Fruit fly (Drosophila melanogaster) whole organism, pupa: ENCODE results near the gene Cp18.

Source experiments
- CG10348 ChIP-seq: fragments of 200-800 bp; sonication (Bioruptor generic); IDR thresholded peaks from 2 replicates; pipeline ENCODE4 v1.3.6; 2022; ENCODE audit warnings: missing biosample characterization, missing genetic modification characterization
- CG12605 ChIP-seq: fragments of 200-800 bp; sonication (Bioruptor generic); IDR thresholded peaks from 2 replicates; pipeline ENCODE4 v1.3.6; 2022; ENCODE audit warnings: missing biosample characterization, missing genetic modification characterization
- CG13204 ChIP-seq: fragments of 200-800 bp; sonication (Bioruptor generic); optimal IDR thresholded peaks from 2 replicates; lab custom pipeline; 2018; ENCODE audit warnings: missing biosample characterization, mild to moderate bottlenecking, missing genetic modification characterization, moderate library complexity
- CG14655 ChIP-seq: fragments of 200-800 bp; sonication (Bioruptor generic); optimal IDR thresholded peaks from 3 replicates; lab custom pipeline; 2017; ENCODE audit warnings: mild to moderate bottlenecking, missing biosample characterization, missing genetic modification reagents, missing genetic modification characterization
- CG15710 ChIP-seq: fragments of 200-800 bp; sonication (Bioruptor generic); optimal IDR thresholded peaks from 2 replicates; lab custom pipeline; 2018; ENCODE audit warnings: missing biosample characterization, mild to moderate bottlenecking, missing genetic modification characterization, moderate library complexity
- CG17806 ChIP-seq: fragments of 200-800 bp; sonication (Bioruptor generic); optimal IDR thresholded peaks from 2 replicates; lab custom pipeline; 2018; ENCODE audit warnings: missing biosample characterization, mild to moderate bottlenecking, missing genetic modification characterization, moderate library complexity
- CG32121 ChIP-seq: fragments of 200-800 bp; sonication (Bioruptor generic); IDR thresholded peaks from 2 replicates; pipeline ENCODE4 v1.3.6; 2022; ENCODE audit warnings: missing biosample characterization, missing genetic modification characterization
- CG34367 ChIP-seq: fragments of 200-800 bp; sonication (Bioruptor generic); optimal IDR thresholded peaks from 2 replicates; lab custom pipeline; 2018; ENCODE audit warnings: missing biosample characterization, mild to moderate bottlenecking, missing genetic modification characterization
- CG4496 ChIP-seq: fragments of 200-800 bp; sonication (Bioruptor generic); IDR thresholded peaks from 3 replicates; pipeline ENCODE4 v1.3.6; 2022; ENCODE audit warnings: missing biosample characterization, missing genetic modification characterization
- CG8159 ChIP-seq: fragments of 200-800 bp; sonication (Bioruptor generic); optimal IDR thresholded peaks from 3 replicates; lab custom pipeline; 2018; ENCODE audit warnings: missing biosample characterization, mild to moderate bottlenecking, missing genetic modification characterization, moderate library complexity
- CG8301 ChIP-seq: fragments of 200-800 bp; sonication (Bioruptor generic); optimal IDR thresholded peaks from 2 replicates; lab custom pipeline; 2018; ENCODE audit warnings: missing biosample characterization, mild to moderate bottlenecking, missing genetic modification characterization
- CG9948 ChIP-seq: fragments of 200-800 bp; sonication (Bioruptor generic); optimal IDR thresholded peaks from 2 replicates; lab custom pipeline; 2018; ENCODE audit warnings: missing biosample characterization, mild to moderate bottlenecking, missing genetic modification characterization, moderate library complexity
- D1 ChIP-seq: fragments of 200-800 bp; sonication (Bioruptor generic); optimal IDR thresholded peaks from 2 replicates; lab custom pipeline; 2018; ENCODE audit warnings: missing biosample characterization, mild to moderate bottlenecking, missing genetic modification characterization, moderate library complexity
- EcR ChIP-seq: fragments of 200-800 bp; sonication (Bioruptor generic); optimal IDR thresholded peaks from 3 replicates; lab custom pipeline; 2019; ENCODE audit warnings: missing biosample characterization, missing genetic modification characterization, mild to moderate bottlenecking, moderate library complexity, missing genetic modification reagents
- Ets98B ChIP-seq: fragments of 200-800 bp; sonication (Bioruptor generic); IDR thresholded peaks from 2 replicates; pipeline ENCODE4 v1.3.6; 2022; ENCODE audit warnings: missing biosample characterization, missing genetic modification characterization
- Pif1A ChIP-seq: fragments of 200-800 bp; sonication (Bioruptor generic); optimal IDR thresholded peaks from 3 replicates; lab custom pipeline; 2016; ENCODE audit warnings: missing biosample characterization, missing genetic modification characterization
- Pif1B ChIP-seq: fragments of 200-800 bp; sonication (Bioruptor generic); optimal IDR thresholded peaks from 3 replicates; lab custom pipeline; 2016; ENCODE audit warnings: missing biosample characterization, missing genetic modification characterization
- Snoo ChIP-seq: fragments of 200-800 bp; sonication (Bioruptor generic); optimal IDR thresholded peaks from 3 replicates; lab custom pipeline; 2017; ENCODE audit warnings: missing biosample characterization, mild to moderate bottlenecking, missing genetic modification characterization, inconsistent platforms
- fd96Ca ChIP-seq: fragments of 200-800 bp; sonication (Bioruptor generic); IDR thresholded peaks from 3 replicates; pipeline ENCODE4 v1.3.6; 2022; ENCODE audit warnings: missing biosample characterization, missing genetic modification characterization
- gl ChIP-seq: fragments of 200-800 bp; sonication (Bioruptor generic); optimal IDR thresholded peaks from 2 replicates; lab custom pipeline; 2018; ENCODE audit warnings: missing biosample characterization, mild to moderate bottlenecking, missing genetic modification characterization
- rn ChIP-seq: fragments of 200-800 bp; sonication (Bioruptor generic); IDR thresholded peaks from 2 replicates; pipeline ENCODE4 v1.3.6; 2022; ENCODE audit warnings: missing biosample characterization, missing genetic modification characterization

The Cp18 gene

dm6 chr3L:8726317-8726841, at the start of gene Cp18:
Gene Cp18, plus strand, starts transcription at chr3L:8726791.
- TF ChIP-seq Pif1A (GFP tag; lab: Kevin White, UChicago) (no peak), CG4496 (GFP tag; lab: Robert Waterston, UW) (no peak), EcR (no peak), CG9948 (tag; lab: Kevin White, UChicago) (no peak), Ets98B (GFP tag; lab: Robert Waterston, UW) (no peak), gl (no peak), CG13204 (GFP tag; lab: Kevin White, UChicago) (no peak), Snoo (tag; lab: Kevin White, UChicago) (no peak), Pif1B (GFP tag; lab: Kevin White, UChicago) (no peak)
- TF ChIP-seq, all 21 proteins: peak for 0

DNA sequence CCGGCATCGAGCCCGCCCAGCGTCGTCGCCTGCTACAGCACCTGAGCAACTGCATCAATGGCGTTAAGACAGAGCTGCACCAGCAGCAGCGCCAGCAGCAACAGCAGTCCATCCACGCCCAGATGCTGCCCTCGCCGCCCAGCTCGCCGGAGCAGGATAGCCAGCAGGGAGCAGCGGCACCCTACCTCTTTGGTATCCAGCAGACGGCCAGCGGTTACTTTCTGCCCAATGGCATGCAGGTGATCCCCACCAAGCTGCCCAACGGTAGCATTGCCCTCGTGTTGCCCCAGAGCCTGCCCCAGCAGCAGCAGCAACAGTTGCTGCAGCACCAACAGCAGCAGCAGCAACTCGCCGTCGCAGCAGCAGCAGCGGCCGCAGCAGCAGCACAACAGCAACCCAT, 48.8 kb upstream of the Cp18 start:
- no peak for TF ChIP-seq EcR
- TF ChIP-seq CG32121 (GFP tag; lab: Robert Waterston, UW) = no peak
- TF ChIP-seq CG15710 (tag; lab: Kevin White, UChicago) = no peak
- TF ChIP-seq Pif1B (GFP tag; lab: Kevin White, UChicago) = no peak
- no peak for TF ChIP-seq rn (GFP tag; lab: Robert Waterston, UW)
- no peak for TF ChIP-seq CG12605
- no peak for TF ChIP-seq Ets98B (GFP tag; lab: Robert Waterston, UW)
- TF ChIP-seq CG13204 (GFP tag; lab: Kevin White, UChicago) = no peak
- TF ChIP-seq gl = no peak

dm6 chr3L:8680353-8680752, 46.2 kb upstream of the Cp18 start:
- TF ChIP-seq fd96Ca (GFP tag; lab: Robert Waterston, UW) = no peak
- 0 out of 3 replicates have a peak, but pooled peaks have one; percentile 12 for TF ChIP-seq CG4496 (GFP tag; lab: Robert Waterston, UW)
- no peak for TF ChIP-seq CG8159

DNA sequence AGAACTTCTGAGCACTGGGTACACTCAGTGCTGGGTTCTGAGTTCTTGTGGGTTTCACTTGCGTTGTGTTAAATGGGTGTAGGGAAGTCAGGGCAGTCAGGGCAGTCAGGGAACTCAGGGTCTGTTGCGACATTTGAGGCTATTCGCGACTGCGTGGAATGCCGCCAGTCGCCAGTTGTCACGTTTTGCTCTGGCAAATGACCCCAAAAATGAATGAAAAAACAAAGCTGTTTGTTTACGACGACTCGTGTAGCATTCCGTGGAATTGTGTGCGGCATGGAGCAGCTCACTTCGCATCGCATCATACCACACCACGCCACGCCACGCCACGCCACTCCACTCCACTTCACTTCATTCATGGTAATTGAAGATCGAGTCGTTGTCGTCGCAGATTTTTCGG, 45.3 kb upstream of the Cp18 start:
- peak; percentile 8 for TF ChIP-seq EcR
- TF ChIP-seq CG4496 (GFP tag; lab: Robert Waterston, UW) = no peak

DNA sequence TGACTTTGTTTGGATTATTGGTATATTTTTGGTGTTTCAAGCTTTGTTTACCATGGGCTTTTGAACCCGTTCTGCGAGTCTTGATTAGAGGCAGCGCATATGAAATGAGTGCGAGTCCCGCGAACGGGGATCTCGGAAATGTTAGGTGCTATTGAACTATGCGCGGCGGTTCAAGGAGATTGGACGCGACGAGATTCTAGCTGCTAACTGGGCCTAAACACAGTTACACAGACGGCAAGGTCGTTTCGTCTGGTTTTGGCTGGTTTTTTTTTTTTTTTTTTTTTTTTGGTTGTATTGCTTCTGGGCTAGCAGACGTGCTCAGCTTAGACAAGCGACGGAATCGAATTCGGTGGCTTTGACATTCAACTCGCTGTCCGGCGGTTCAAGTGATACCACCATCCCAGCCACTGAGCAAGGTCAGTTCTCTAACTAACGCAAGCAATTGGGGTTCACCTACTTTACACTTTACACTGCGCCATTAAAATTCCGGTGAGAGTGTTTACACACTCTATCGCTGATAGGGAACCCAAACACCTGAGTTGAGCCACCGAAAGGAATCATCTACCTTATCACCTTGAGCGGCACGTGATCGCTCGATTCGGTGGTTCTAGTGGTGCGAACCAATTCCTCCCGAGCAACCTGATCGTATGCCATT, 44.6 kb upstream of the Cp18 start:
- TF ChIP-seq CG13204 (GFP tag; lab: Kevin White, UChicago) (no peak), CG32121 (GFP tag; lab: Robert Waterston, UW) (no peak), CG12605 (no peak), gl (no peak), CG8301 (tag; lab: Kevin White, UChicago) (no peak), CG4496 (GFP tag; lab: Robert Waterston, UW) (no peak), EcR (no peak), D1 (no peak), CG15710 (tag; lab: Kevin White, UChicago) (no peak), CG9948 (tag; lab: Kevin White, UChicago) (no peak), CG10348 (GFP tag; lab: Robert Waterston, UW) (no peak), Pif1A (GFP tag; lab: Kevin White, UChicago) (no peak)

DNA sequence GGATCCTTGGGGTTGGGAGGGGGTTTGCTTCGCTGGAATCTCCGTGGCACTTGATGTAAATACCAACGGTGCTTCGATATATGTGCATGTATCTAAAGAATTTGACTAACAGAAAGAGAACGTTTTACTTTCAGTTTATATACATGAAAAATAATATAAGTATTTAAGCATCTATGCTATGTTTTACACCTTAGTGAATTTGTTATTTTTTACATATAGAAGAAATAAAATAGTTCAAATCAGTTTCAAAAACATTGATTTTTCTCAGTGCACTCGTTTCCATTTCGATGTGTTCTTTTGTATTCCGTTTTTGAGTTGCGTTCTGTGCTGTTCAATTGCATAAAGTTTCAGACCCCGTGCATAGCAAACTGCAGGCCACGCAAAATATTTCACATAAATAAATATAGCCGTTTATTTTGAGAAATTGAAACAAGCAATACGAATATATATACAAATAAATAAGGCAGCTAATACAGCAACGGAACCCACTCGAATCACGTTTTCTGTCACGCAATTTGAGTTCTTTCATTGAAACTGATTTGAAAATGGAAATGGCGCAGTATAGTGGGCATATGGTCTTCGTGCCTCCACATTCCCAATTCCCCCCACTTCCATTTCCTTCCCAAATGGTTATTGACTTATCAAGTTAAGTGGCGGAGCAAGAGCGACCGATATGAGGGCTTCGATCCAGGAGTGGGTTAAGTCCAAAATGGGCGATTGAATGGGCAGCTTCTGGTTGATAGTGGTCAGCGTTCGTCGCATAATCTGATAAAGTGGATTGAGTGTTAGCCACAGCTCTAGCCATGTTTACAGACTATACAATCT, 43.8 kb upstream of the Cp18 start:
- no peak for TF ChIP-seq CG34367 (tag; lab: Kevin White, UChicago)
- TF ChIP-seq CG9948 (tag; lab: Kevin White, UChicago) = peak; percentile 15
- TF ChIP-seq CG8159 = peak; percentile 25
- TF ChIP-seq CG4496 (GFP tag; lab: Robert Waterston, UW) = peak; percentile 48; the same call in 1 of the 3 replicates
- TF ChIP-seq CG17806 (tag; lab: Kevin White, UChicago) = peak; percentile 41
- peak; percentile 26; the same call in 1 of the 2 replicates for TF ChIP-seq CG32121 (GFP tag; lab: Robert Waterston, UW)
- peak; percentile 8 for TF ChIP-seq CG14655 (GFP tag; lab: Kevin White, UChicago)
- no peak for TF ChIP-seq Snoo (tag; lab: Kevin White, UChicago)
- TF ChIP-seq EcR = no peak
- no peak for TF ChIP-seq CG10348 (GFP tag; lab: Robert Waterston, UW)
- TF ChIP-seq, all 21 proteins: peak for 6

DNA sequence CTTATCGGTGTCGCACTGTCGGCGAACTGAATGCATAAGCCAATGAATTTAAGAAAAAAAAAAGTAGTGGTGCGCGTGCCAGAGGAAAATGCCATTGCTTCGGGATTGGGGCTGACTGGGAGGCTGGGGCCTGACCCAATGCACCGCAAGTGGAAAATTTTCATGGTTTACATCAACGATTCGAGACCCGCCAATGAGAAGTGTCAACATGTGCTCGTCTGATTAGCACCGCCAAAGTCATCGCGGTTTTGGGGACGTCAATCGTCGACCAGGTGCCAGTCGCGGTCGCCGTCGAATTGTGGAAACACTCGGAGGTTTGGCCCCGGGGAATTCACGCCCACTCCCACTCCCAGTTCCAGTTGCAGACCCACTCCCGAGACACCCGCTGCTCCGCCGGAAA, 42.8 kb upstream of the Cp18 start:
- 0 out of 3 replicates have a peak, but pooled peaks have one; percentile 37 for TF ChIP-seq fd96Ca (GFP tag; lab: Robert Waterston, UW)
- no peak for TF ChIP-seq CG10348 (GFP tag; lab: Robert Waterston, UW)
- no peak for TF ChIP-seq CG8159
- TF ChIP-seq CG9948 (tag; lab: Kevin White, UChicago) = no peak
- TF ChIP-seq CG17806 (tag; lab: Kevin White, UChicago) = no peak
- no peak for TF ChIP-seq Pif1A (GFP tag; lab: Kevin White, UChicago)
- TF ChIP-seq CG12605 = no peak
- TF ChIP-seq Ets98B (GFP tag; lab: Robert Waterston, UW) = no peak
